Worm (Caenorhabditis elegans) whole organism, L4 larva: ENCODE results near the gene rsp-4.

Experiments
- F10B5.3 ChIP-seq: sonication (generic microtip); optimal IDR thresholded peaks from 2 replicates; lab custom pipeline; 2016; ENCODE audit warnings: mild to moderate bottlenecking, missing genetic modification characterization, missing compliant biosample characterization
- F26F4.8 ChIP-seq: fragments of 200-800 bp; sonication (Bioruptor generic); conservative IDR thresholded peaks from 2 replicates; pipeline ENCODE4 v1.3.6; 2022; ENCODE audit warnings: missing genetic modification characterization, missing compliant biosample characterization
- F37D6.2 ChIP-seq: sonication (generic microtip); optimal IDR thresholded peaks from 2 replicates; lab custom pipeline; 2016; ENCODE audit warnings: mild to moderate bottlenecking, missing genetic modification characterization, missing compliant biosample characterization
- T20F7.1 ChIP-seq: fragments of 200-800 bp; sonication (Bioruptor generic); optimal IDR thresholded peaks from 2 replicates; lab custom pipeline; 2018; ENCODE audit warnings: mild to moderate bottlenecking, missing genetic modification characterization, missing compliant biosample characterization
- T26A8.4 ChIP-seq: fragments of 200-800 bp; sonication (Bioruptor generic); IDR thresholded peaks from 2 replicates; pipeline ENCODE4 v1.3.6; 2022; ENCODE audit warnings: missing genetic modification characterization, missing compliant biosample characterization
- Y75B8A.6 ChIP-seq: fragments of 200-800 bp; sonication (Bioruptor generic); IDR thresholded peaks from 2 replicates; pipeline ENCODE4 v1.3.6; 2022; ENCODE audit warnings: missing genetic modification reagents, missing genetic modification characterization, missing compliant biosample characterization
- ZK337.2 ChIP-seq: fragments of 200-800 bp; sonication (Bioruptor generic); IDR thresholded peaks from 2 replicates; pipeline ENCODE4 v1.3.6; 2022; ENCODE audit warnings: missing genetic modification reagents, missing genetic modification characterization, missing compliant biosample characterization
- ama-1 ChIP-seq: fragments of 150-350 bp; optimal IDR thresholded peaks from 2 replicates; lab custom pipeline; 2014; ENCODE audit warnings: inconsistent platforms, mixed read lengths
- arid-1 ChIP-seq: fragments of 200-800 bp; sonication (Bioruptor generic); conservative IDR thresholded peaks from 2 replicates; pipeline ENCODE4 v1.3.6; 2022; ENCODE audit warnings: missing genetic modification reagents, missing genetic modification characterization, missing compliant biosample characterization
- attf-4 ChIP-seq: sonication (generic microtip); optimal IDR thresholded peaks from 3 replicates; lab custom pipeline; 2017; ENCODE audit warnings: missing biosample characterization, missing genetic modification characterization
- ceh-20 ChIP-seq: fragments of 200-800 bp; sonication (Bioruptor generic); IDR thresholded peaks from 2 replicates; pipeline ENCODE4 v1.3.6; 2022; ENCODE audit warnings: missing genetic modification reagents, missing genetic modification characterization, missing compliant biosample characterization
- ceh-28 ChIP-seq: fragments of 150-350 bp; optimal IDR thresholded peaks from 2 replicates; lab custom pipeline; 2014; ENCODE audit warnings: missing biosample characterization, missing genetic modification reagents, missing genetic modification characterization
- ceh-62 ChIP-seq: sonication (generic microtip); optimal IDR thresholded peaks from 2 replicates; lab custom pipeline; 2017; ENCODE audit warnings: missing biosample characterization, missing genetic modification characterization
- fkh-10 ChIP-seq: fragments of 150-350 bp; optimal IDR thresholded peaks from 2 replicates; lab custom pipeline; 2014; ENCODE audit warnings: missing biosample characterization, missing genetic modification reagents, missing genetic modification characterization
- fos-1 ChIP-seq: fragments of 150-350 bp; optimal IDR thresholded peaks from 2 replicates; lab custom pipeline; 2014; ENCODE audit warnings: missing biosample characterization, missing genetic modification characterization
- hlh-30 ChIP-seq: sonication (generic microtip); optimal IDR thresholded peaks from 2 replicates; lab custom pipeline; 2017; ENCODE audit warnings: antibody characterized with exemption, mild to moderate bottlenecking, missing genetic modification characterization, missing compliant biosample characterization; ENCODE audit not compliant: insufficient read depth
- jun-1 ChIP-seq: fragments of 150-350 bp; optimal IDR thresholded peaks from 2 replicates; lab custom pipeline; 2014; ENCODE audit warnings: missing biosample characterization, missing genetic modification reagents, missing genetic modification characterization
- lin-1 ChIP-seq: fragments of 200-800 bp; sonication (Bioruptor generic); IDR thresholded peaks from 2 replicates; pipeline ENCODE4 v1.3.6; 2022; ENCODE audit warnings: missing genetic modification reagents, missing genetic modification characterization, missing compliant biosample characterization
- lin-13 ChIP-seq: fragments of 150-350 bp; optimal IDR thresholded peaks from 2 replicates; lab custom pipeline; 2014; ENCODE audit warnings: missing biosample characterization, missing genetic modification reagents, missing genetic modification characterization
- lin-29 ChIP-seq: fragments of 200-800 bp; sonication (Bioruptor generic); IDR thresholded peaks from 2 replicates; pipeline ENCODE4 v1.3.6; 2022; ENCODE audit warnings: missing genetic modification reagents, missing genetic modification characterization, missing compliant biosample characterization
- lin-39 ChIP-seq: fragments of 150-350 bp; optimal IDR thresholded peaks from 2 replicates; lab custom pipeline; 2014; ENCODE audit warnings: missing biosample characterization, missing genetic modification reagents, missing genetic modification characterization
- lir-3 ChIP-seq: sonication (generic microtip); optimal IDR thresholded peaks from 2 replicates; lab custom pipeline; 2016; ENCODE audit warnings: mild to moderate bottlenecking, missing genetic modification characterization, missing compliant biosample characterization
- lsy-2 ChIP-seq, 2 experiments: fragments of 150-350 bp in 1 of 2; sonication (generic microtip) in 1 of 2; optimal IDR thresholded peaks; 2 replicates each; lab custom pipeline; 2014 to 2017; ENCODE audit warnings: missing biosample characterization in 2 of 2, missing genetic modification characterization in 2 of 2
- mes-2 ChIP-seq: sonication (generic microtip); optimal IDR thresholded peaks from 2 replicates; lab custom pipeline; 2016; ENCODE audit warnings: missing genotype, mild to moderate bottlenecking, missing genetic modification characterization, missing compliant biosample characterization; ENCODE audit not compliant: poor library complexity, severe bottlenecking
- mxl-2 ChIP-seq: fragments of 200-800 bp; sonication (Bioruptor generic); conservative IDR thresholded peaks from 2 replicates; pipeline ENCODE4 v1.3.6; 2022; ENCODE audit warnings: missing genetic modification reagents, missing genetic modification characterization, missing compliant biosample characterization
- mxl-3 ChIP-seq: fragments of 200-800 bp; sonication (Bioruptor generic); optimal IDR thresholded peaks from 2 replicates; lab custom pipeline; 2018; ENCODE audit warnings: mild to moderate bottlenecking, missing genetic modification characterization, missing compliant biosample characterization
- nhr-10 ChIP-seq: fragments of 150-350 bp; optimal IDR thresholded peaks from 2 replicates; lab custom pipeline; 2014; ENCODE audit warnings: missing biosample characterization, missing genetic modification characterization
- nhr-25 ChIP-seq: sonication (generic microtip); optimal IDR thresholded peaks from 2 replicates; lab custom pipeline; 2017; ENCODE audit warnings: missing genetic modification characterization, mild to moderate bottlenecking, missing compliant biosample characterization, antibody characterized with exemption, moderate library complexity, borderline replicate concordance; ENCODE audit not compliant: insufficient read depth
- nhr-41 ChIP-seq: fragments of 200-800 bp; sonication (Bioruptor generic); IDR thresholded peaks from 2 replicates; pipeline ENCODE4 v1.3.6; 2022; ENCODE audit warnings: missing genetic modification reagents, missing genetic modification characterization, missing compliant biosample characterization
- nhr-42 ChIP-seq: fragments of 200-800 bp; sonication (Bioruptor generic); IDR thresholded peaks from 2 replicates; pipeline ENCODE4 v1.3.6; 2022; ENCODE audit warnings: missing genetic modification characterization, missing compliant biosample characterization
- nhr-6 ChIP-seq: fragments of 150-350 bp; optimal IDR thresholded peaks from 2 replicates; lab custom pipeline; 2014; ENCODE audit warnings: missing biosample characterization, missing genetic modification characterization
- sdz-12 ChIP-seq: fragments of 200-800 bp; sonication (Bioruptor generic); optimal IDR thresholded peaks from 2 replicates; lab custom pipeline; 2018; ENCODE audit warnings: mild to moderate bottlenecking, missing genetic modification characterization, missing compliant biosample characterization
- set-16 ChIP-seq: fragments of 200-800 bp; sonication (Bioruptor generic); IDR thresholded peaks from 2 replicates; pipeline ENCODE4 v1.3.6; 2022; ENCODE audit warnings: missing genetic modification reagents, missing genetic modification characterization, missing compliant biosample characterization
- skn-1 ChIP-seq: fragments of 150-350 bp; optimal IDR thresholded peaks from 2 replicates; lab custom pipeline; 2014; ENCODE audit warnings: missing biosample characterization, missing genetic modification characterization
- spr-3 ChIP-seq: fragments of 200-800 bp; sonication (Bioruptor generic); optimal IDR thresholded peaks from 2 replicates; lab custom pipeline; 2018; ENCODE audit warnings: mild to moderate bottlenecking, missing genetic modification characterization, missing compliant biosample characterization
- unc-62 ChIP-seq, 3 experiments: fragments of 150-350 bp in 1 of 3; sonication (generic microtip); optimal IDR thresholded peaks in 2 of 3; peaks in 1 of 3; 1 replicate in 1 of 3; 2 replicates in 2 of 3; lab custom pipeline; 2014 to 2017; ENCODE audit warnings: missing biosample characterization in 3 of 3, missing genetic modification characterization in 3 of 3, missing genetic modification reagents in 3 of 3, missing genotype in 1 of 3

The rsp-4 gene

ce11 chrII:5418929-5419328 is 30.3 kb upstream of the rsp-4 start, which contains the start of gene EEED8.15:
EEED8.15 (plus strand) TSS chrII:5419229.
- TF ChIP-seq unc-62 (GFP tag; optimal IDR thresholded peaks at IDR 0.05 in 1 of 2; lab: Kevin White, UChicago) = peak in 1 of 2 experiments; percentile 57
- TF ChIP-seq unc-62 (tag; optimal IDR thresholded peaks at IDR 0.05; lab: Kevin White, UChicago) = no peak
- no peak for TF ChIP-seq sdz-12
- TF ChIP-seq, all 104 proteins: peak for 1

- no peak for TF ChIP-seq F26F4.8 (GFP tag; lab: Robert Waterston, UW)
- TF ChIP-seq Y75B8A.6 (GFP tag; lab: Robert Waterston, UW) = no peak
- no peak for TF ChIP-seq ceh-28 (tag; lab: Kevin White, UChicago)
- no peak for TF ChIP-seq arid-1 (GFP tag; lab: Robert Waterston, UW)
- TF ChIP-seq T20F7.1 = no peak
- TF ChIP-seq nhr-41 = no peak
- TF ChIP-seq F10B5.3 (tag; lab: Kevin White, UChicago) = no peak
- no peak for TF ChIP-seq fkh-10 (GFP tag; lab: Kevin White, UChicago)
- TF ChIP-seq skn-1 = no peak
- no peak for TF ChIP-seq lin-13 (GFP tag; lab: Kevin White, UChicago)
- TF ChIP-seq ZK337.2 (GFP tag; lab: Robert Waterston, UW) = no peak
- TF ChIP-seq fos-1 = no peak
- no peak for TF ChIP-seq jun-1
- no peak for TF ChIP-seq mes-2 (tag; lab: Kevin White, UChicago)
- TF ChIP-seq, all 104 proteins: peak for 0
Measured at ce11 chrII:5418317-5418716, 29.7 kb upstream of the rsp-4 start.

DNA sequence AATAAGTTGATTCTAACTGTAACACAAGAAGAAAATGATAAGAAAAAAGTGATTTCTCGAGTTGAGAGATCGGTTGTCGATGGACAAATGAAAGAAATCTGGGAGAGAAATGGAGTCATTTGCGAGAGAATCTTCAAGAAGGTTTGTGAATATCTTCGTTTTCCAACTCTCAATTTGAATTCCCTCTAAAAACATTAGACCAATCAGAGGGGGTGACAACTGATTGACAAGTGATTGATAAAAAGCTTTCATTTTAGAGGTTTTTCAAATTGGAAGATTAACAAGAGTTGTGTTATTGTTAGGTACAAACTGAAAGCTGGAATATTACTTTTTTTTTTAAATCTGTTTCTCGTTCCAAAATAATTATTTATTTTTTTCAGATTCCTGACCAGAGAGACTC is 29.3 kb upstream of the rsp-4 start:
- TF ChIP-seq ceh-20 (GFP tag; lab: Robert Waterston, UW) = no peak
- TF ChIP-seq nhr-10 (tag; lab: Kevin White, UChicago) = no peak

DNA sequence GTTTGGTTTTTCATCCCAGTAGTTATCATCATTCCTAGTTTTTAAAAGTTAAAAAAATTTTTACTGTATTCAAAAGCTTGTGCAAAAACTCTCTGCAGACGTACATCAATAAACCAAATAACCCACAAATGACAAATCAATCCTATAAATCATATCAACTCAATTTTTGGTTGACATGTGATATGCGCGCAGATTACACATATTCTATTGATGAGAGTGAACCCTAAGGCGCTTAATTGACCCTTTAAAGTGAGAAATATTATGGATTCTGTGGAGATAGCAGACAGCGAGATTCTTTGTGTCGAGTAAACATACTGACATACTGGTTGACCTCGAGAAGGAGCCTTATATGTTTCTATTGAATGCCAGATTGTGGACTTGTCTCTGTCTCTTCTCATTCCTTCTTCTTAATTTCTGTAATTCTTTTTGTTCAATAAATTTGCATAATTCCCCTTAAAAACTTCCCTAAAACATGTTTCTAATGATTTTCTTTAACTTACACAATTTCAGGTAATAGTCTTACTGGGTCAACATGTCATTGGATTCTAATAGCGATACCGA is 27.6 kb upstream of the rsp-4 start, which contains the start of gene EEED8.2:
Gene EEED8.2, plus strand, starts transcription at position 511 of the 561 bp plus-strand sequence.
- TF ChIP-seq unc-62 (GFP tag; optimal IDR thresholded peaks at IDR 0.05 in 1 of 2; lab: Kevin White, UChicago) = peak in 1 of 2 experiments; percentile 90
- TF ChIP-seq unc-62 (tag; optimal IDR thresholded peaks at IDR 0.05; lab: Kevin White, UChicago) = no peak
- no peak for TF ChIP-seq nhr-6 (tag; lab: Kevin White, UChicago)

ce11 chrII:5414040-5414439 is 25.4 kb upstream of the rsp-4 start, which contains the start of the genes EEED8.14 and EEED8.3:
EEED8.14 (minus strand) TSS chrII:5414052.
EEED8.3 (plus strand) TSS chrII:5414276.
- TF ChIP-seq F37D6.2 (tag; lab: Kevin White, UChicago) (no peak), lir-3 (tag; lab: Kevin White, UChicago) (no peak)

DNA sequence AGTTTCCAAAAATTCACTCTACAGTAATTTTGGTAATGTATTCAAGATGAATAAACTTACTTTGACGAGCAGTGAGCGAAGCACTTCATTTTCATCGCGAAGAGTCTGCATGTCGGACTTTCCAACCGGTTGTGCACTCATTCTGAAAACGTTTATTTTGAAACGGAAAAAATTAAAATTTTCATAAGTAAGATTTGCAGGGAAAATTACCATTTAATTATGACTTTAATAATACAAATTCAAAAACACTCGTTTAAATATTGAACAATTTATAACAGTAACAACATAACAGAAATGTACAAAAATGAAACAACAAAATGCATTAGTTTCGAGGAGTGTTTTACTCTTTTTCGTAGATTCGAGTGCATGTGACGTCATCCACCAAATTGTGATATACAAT is 23.8 kb upstream of the rsp-4 start, which contains the start of the genes EEED8.13 and EEED8.18:
Gene EEED8.13, minus strand, starts transcription at position 101 of the 400 bp plus-strand sequence.
Gene EEED8.18, minus strand, starts transcription at position 144 of the 400 bp plus-strand sequence.
- no peak for TF ChIP-seq lin-29
- TF ChIP-seq attf-4 (tag; lab: Kevin White, UChicago) = no peak
- no peak for TF ChIP-seq nhr-25
- no peak for TF ChIP-seq ceh-62 (tag; lab: Kevin White, UChicago)
- no peak for TF ChIP-seq nhr-42
- TF ChIP-seq ama-1 (lab: Kevin White, UChicago) = no peak
- no peak for TF ChIP-seq nhr-41
- no peak for TF ChIP-seq hlh-30 (tag; lab: Kevin White, UChicago)
- TF ChIP-seq T26A8.4 = no peak
- no peak for TF ChIP-seq sdz-12
- no peak for TF ChIP-seq set-16 (GFP tag; lab: Robert Waterston, UW)
- no peak for TF ChIP-seq lin-1 (GFP tag; lab: Robert Waterston, UW)
- no peak for TF ChIP-seq mxl-3
- no peak for TF ChIP-seq mxl-2 (GFP tag; lab: Robert Waterston, UW)
- no peak for TF ChIP-seq lsy-2 (tag; optimal IDR thresholded peaks at IDR 0.05; lab: Kevin White, UChicago)
- no peak for TF ChIP-seq spr-3
- TF ChIP-seq lin-39 (tag; lab: Kevin White, UChicago) = no peak
